Worm (Caenorhabditis elegans): ENCODE data around the gene Y70C5A.3.

Gene Y70C5A.3

DNA sequence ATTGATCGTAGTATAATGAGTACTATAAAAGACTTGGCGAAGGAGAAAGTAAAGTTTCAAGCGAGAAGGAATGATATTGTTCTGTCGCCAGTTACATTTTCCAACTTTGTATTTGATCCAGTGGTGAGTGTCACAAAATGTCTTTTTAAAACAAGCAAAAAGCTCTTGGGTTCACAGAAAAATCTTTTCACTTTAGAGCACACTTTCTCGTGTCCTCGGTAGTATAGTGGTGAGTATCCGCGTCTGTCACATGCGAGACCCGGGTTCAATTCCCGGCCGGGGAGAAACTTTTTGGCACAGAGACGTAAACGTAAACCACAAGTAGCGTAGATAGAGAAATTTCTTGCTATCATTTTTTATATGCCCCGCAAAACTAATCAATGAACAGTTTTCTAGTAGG, 19.6 kb upstream of the Y70C5A.3 start:
- TF ChIP-seq pqm-1 (tag; optimal IDR thresholded peaks at IDR 0.05) (no peak), zip-4 (GFP tag; optimal IDR thresholded peaks at IDR 0.05) (no peak), unc-98 (GFP tag; IDR thresholded peaks at IDR 0.05) (no peak), elt-2 (tag; optimal IDR thresholded peaks at IDR 0.05) (no peak), lsy-2 (tag; optimal IDR thresholded peaks at IDR 0.05) (no peak), xbp-1 (tag; optimal IDR thresholded peaks at IDR 0.05) (no peak), nhr-237 (tag; optimal IDR thresholded peaks at IDR 0.05) (no peak), isw-1 (GFP tag; IDR thresholded peaks at IDR 0.05) (no peak), fkh-4 (tag; optimal IDR thresholded peaks at IDR 0.05; ENCODE audit: borderline replicate concordance) (no peak), swsn-7 (tag; optimal IDR thresholded peaks at IDR 0.05) (no peak), mep-1 (tag; optimal IDR thresholded peaks at IDR 0.05) (no peak), nhr-47 (tag; optimal IDR thresholded peaks at IDR 0.05) (no peak), lin-14 (GFP tag; optimal IDR thresholded peaks at IDR 0.05) (no peak), egl-13 (tag; optimal IDR thresholded peaks at IDR 0.05) (no peak), tbx-2 (tag; optimal IDR thresholded peaks at IDR 0.05) (no peak)

DNA sequence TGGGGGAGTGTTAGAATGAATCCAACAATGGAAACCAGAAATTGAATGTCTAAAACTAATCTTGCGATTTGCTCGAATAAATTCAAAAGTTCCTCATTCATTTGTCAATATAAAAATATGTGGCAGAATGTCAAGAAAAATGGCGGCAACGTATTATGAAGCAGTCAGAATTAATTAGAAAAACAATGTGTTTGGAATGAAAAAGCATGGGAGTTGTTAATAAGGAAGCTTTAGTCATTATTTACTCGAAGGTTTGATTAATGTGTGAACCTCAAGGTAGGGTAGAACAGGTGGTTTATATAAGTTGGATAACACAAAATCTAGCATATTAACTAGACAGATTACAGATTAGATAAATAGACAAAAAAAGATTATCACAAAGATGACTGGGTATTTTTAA, 17.5 kb upstream of the Y70C5A.3 start, which contains the start of gene srw-76:
Gene srw-76 (minus strand): TSS at position 101 of the 400 bp plus-strand sequence.
- TF ChIP-seq pqm-1 (tag; optimal IDR thresholded peaks at IDR 0.05), result no peak
- no peak for TF ChIP-seq hlh-17 (GFP tag; optimal IDR thresholded peaks at IDR 0.05; ENCODE audit: borderline replicate concordance)
- TF ChIP-seq jun-1 (tag; optimal IDR thresholded peaks at IDR 0.05), result no peak
- no peak for TF ChIP-seq lin-15B (tag; optimal IDR thresholded peaks at IDR 0.05)
- no peak for TF ChIP-seq ceh-82 (tag; optimal IDR thresholded peaks at IDR 0.05)
- no peak for TF ChIP-seq sox-4 (tag; optimal IDR thresholded peaks at IDR 0.05)
- TF ChIP-seq zag-1 (tag; optimal IDR thresholded peaks at IDR 0.05), result no peak
- TF ChIP-seq F16B12.6 (tag; optimal IDR thresholded peaks at IDR 0.05), result no peak
- no peak for TF ChIP-seq tbx-2 (tag; optimal IDR thresholded peaks at IDR 0.05)
- TF ChIP-seq egl-13 (tag; optimal IDR thresholded peaks at IDR 0.05), result no peak
- no peak for TF ChIP-seq pag-3 (tag; optimal IDR thresholded peaks at IDR 0.05; ENCODE audit: borderline replicate concordance, insufficient read depth)
- no peak for TF ChIP-seq nhr-84 (tag; optimal IDR thresholded peaks at IDR 0.05)
- TF ChIP-seq aly-2 (tag; optimal IDR thresholded peaks at IDR 0.05), result no peak
- no peak for TF ChIP-seq blmp-1 (tag; optimal IDR thresholded peaks at IDR 0.05)
- no peak for TF ChIP-seq ces-1 (GFP tag; optimal IDR thresholded peaks at IDR 0.05)
- TF ChIP-seq lir-3 (tag; optimal IDR thresholded peaks at IDR 0.05; ENCODE audit: poor library complexity), result no peak
- TF ChIP-seq nhr-237 (tag; optimal IDR thresholded peaks at IDR 0.05), result no peak

DNA sequence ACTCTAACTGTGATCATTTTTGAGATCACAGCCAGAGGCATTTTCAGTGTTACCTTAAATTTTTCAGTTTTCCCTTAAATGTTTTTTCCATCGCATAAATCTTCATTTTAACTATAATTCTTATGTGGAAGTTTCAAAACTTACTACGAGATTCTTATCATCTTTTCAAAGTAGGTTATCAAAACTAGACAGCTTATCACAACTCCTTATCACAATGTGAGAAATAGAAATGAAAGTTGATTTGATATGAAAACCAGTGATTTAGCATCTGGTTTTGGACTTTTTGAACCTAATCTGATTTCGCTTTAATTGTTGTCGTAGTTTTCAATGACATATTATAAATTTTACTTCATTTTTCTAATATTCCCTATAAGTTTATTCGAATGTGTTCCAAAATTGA, 15.2 kb upstream of the Y70C5A.3 start, which contains the start of gene mltn-11:
Gene mltn-11 (plus strand): TSS at position 276 of the 400 bp plus-strand sequence.
- TF ChIP-seq elt-2 (tag; optimal IDR thresholded peaks at IDR 0.05) (peak; percentile 54), sup-37 (GFP tag; optimal IDR thresholded peaks at IDR 0.05) (no peak)

ce11 chrV:16629600-16629999, 8.9 kb upstream of the Y70C5A.3 start, which contains the start of gene srd-21:
TSS of gene srd-21 (plus strand) at chrV:16629900.
- no peak for TF ChIP-seq fkh-8 (tag; optimal IDR thresholded peaks at IDR 0.05)
- TF ChIP-seq nhr-12 (tag; optimal IDR thresholded peaks at IDR 0.05), result no peak
- no peak for TF ChIP-seq nhr-76 (tag; optimal IDR thresholded peaks at IDR 0.05)
- TF ChIP-seq nhr-28 (tag; optimal IDR thresholded peaks at IDR 0.05), result no peak
- no peak for TF ChIP-seq unc-62 (GFP tag; optimal IDR thresholded peaks at IDR 0.05)
- TF ChIP-seq tlp-1 (tag; optimal IDR thresholded peaks at IDR 0.05), result no peak
- no peak for TF ChIP-seq aly-2 (tag; optimal IDR thresholded peaks at IDR 0.05)
- no peak for TF ChIP-seq lin-13 (GFP tag; optimal IDR thresholded peaks at IDR 0.05)
- TF ChIP-seq pax-3 (tag; optimal IDR thresholded peaks at IDR 0.05), result no peak
- TF ChIP-seq pag-3 (tag; optimal IDR thresholded peaks at IDR 0.05; ENCODE audit: borderline replicate concordance, insufficient read depth), result no peak
- TF ChIP-seq nhr-90 (tag; optimal IDR thresholded peaks at IDR 0.05; ENCODE audit: poor library complexity), result no peak
- TF ChIP-seq dsc-1 (tag; optimal IDR thresholded peaks at IDR 0.05), result no peak
- no peak for TF ChIP-seq sup-37 (GFP tag; optimal IDR thresholded peaks at IDR 0.05)
- TF ChIP-seq unc-98 (GFP tag; IDR thresholded peaks at IDR 0.05), result no peak
- TF ChIP-seq ceh-8 (GFP tag; optimal IDR thresholded peaks at IDR 0.05), result no peak

Measured in whole organism, L1 larva.